Worm (Caenorhabditis elegans) whole organism, L3 larva: Measurements from ENCODE around the gene R05H5.7.

ENCODE experiments used
- R02D3.7 ChIP-seq: fragments of 150-350 bp; optimal IDR thresholded peaks from 2 replicates; lab custom pipeline; 2014; ENCODE audit warnings: missing biosample characterization, missing genetic modification characterization
- ZK546.5 ChIP-seq: sonication (generic microtip); optimal IDR thresholded peaks from 2 replicates; lab custom pipeline; 2017; ENCODE audit warnings: missing biosample characterization, missing genetic modification characterization
- aly-2 ChIP-seq: fragments of 150-350 bp; optimal IDR thresholded peaks from 2 replicates; lab custom pipeline; 2014; ENCODE audit warnings: missing biosample characterization, missing genetic modification characterization
- ama-1 ChIP-seq: fragments of 150-350 bp; optimal IDR thresholded peaks from 2 replicates; lab custom pipeline; 2018
- ceh-16 ChIP-seq: sonication (generic microtip); optimal IDR thresholded peaks from 2 replicates; lab custom pipeline; 2017; ENCODE audit warnings: missing biosample characterization, missing genetic modification characterization
- ceh-28 ChIP-seq: fragments of 150-350 bp; optimal IDR thresholded peaks from 2 replicates; lab custom pipeline; 2014; ENCODE audit warnings: missing biosample characterization, missing genetic modification reagents, missing genetic modification characterization
- ceh-82 ChIP-seq: fragments of 150-350 bp; optimal IDR thresholded peaks from 2 replicates; lab custom pipeline; 2014; ENCODE audit warnings: missing biosample characterization, missing genetic modification characterization
- ceh-9 ChIP-seq: sonication (generic microtip); optimal IDR thresholded peaks from 2 replicates; lab custom pipeline; 2018; ENCODE audit warnings: missing biosample characterization, missing genetic modification characterization
- daf-12 ChIP-seq: fragments of 150-350 bp; optimal IDR thresholded peaks from 2 replicates; lab custom pipeline; 2014; ENCODE audit warnings: missing biosample characterization, missing genetic modification reagents, missing genetic modification characterization
- egl-27 ChIP-seq: sonication (generic microtip); optimal IDR thresholded peaks from 4 replicates; lab custom pipeline; 2017; ENCODE audit warnings: missing biosample characterization, missing genetic modification reagents, missing genetic modification characterization
- egl-5 ChIP-seq: fragments of 150-350 bp; optimal IDR thresholded peaks from 2 replicates; lab custom pipeline; 2017; ENCODE audit warnings: missing biosample characterization, missing genetic modification reagents, missing genetic modification characterization, inconsistent platforms
- elt-1 ChIP-seq: fragments of 150-350 bp; optimal IDR thresholded peaks from 2 replicates; lab custom pipeline; 2014; ENCODE audit warnings: missing biosample characterization, missing genetic modification characterization
- elt-2 ChIP-seq: sonication (generic microtip); optimal IDR thresholded peaks from 2 replicates; lab custom pipeline; 2016; ENCODE audit warnings: missing genetic modification reagents, mild to moderate bottlenecking, missing genetic modification characterization, missing compliant biosample characterization
- elt-3 ChIP-seq, 3 experiments: fragments of 150-350 bp in 1 of 3; sonication (generic microtip) in 2 of 3; optimal IDR thresholded peaks; 2 replicates in 2 of 3; 4 replicates in 1 of 3; lab custom pipeline; 2014 to 2017; ENCODE audit warnings: missing biosample characterization in 3 of 3, missing genetic modification characterization in 3 of 3
- eor-1 ChIP-seq, 2 experiments: fragments of 150-350 bp; optimal IDR thresholded peaks; 2 replicates each; lab custom pipeline; 2014 to 2018; ENCODE audit warnings: missing biosample characterization in 2 of 2, missing genetic modification characterization in 2 of 2
- fkh-10 ChIP-seq: sonication (generic microtip); optimal IDR thresholded peaks from 2 replicates; lab custom pipeline; 2017; ENCODE audit warnings: missing biosample characterization, missing genetic modification reagents, missing genetic modification characterization
- fkh-2 ChIP-seq: fragments of 150-350 bp; optimal IDR thresholded peaks from 2 replicates; lab custom pipeline; 2014; ENCODE audit warnings: missing biosample characterization, missing genetic modification reagents, missing genetic modification characterization
- jun-1 ChIP-seq: fragments of 150-350 bp; optimal IDR thresholded peaks from 2 replicates; lab custom pipeline; 2014; ENCODE audit warnings: missing biosample characterization, missing genetic modification reagents, missing genetic modification characterization
- lsy-12 ChIP-seq: sonication (generic microtip); optimal IDR thresholded peaks from 2 replicates; lab custom pipeline; 2016; ENCODE audit warnings: mild to moderate bottlenecking, missing genetic modification characterization, missing compliant biosample characterization
- mdl-1 ChIP-seq: fragments of 150-350 bp; optimal IDR thresholded peaks from 2 replicates; lab custom pipeline; 2014; ENCODE audit warnings: missing biosample characterization, missing genetic modification characterization
- nfya-1 ChIP-seq: sonication (generic microtip); optimal IDR thresholded peaks from 2 replicates; lab custom pipeline; 2017; ENCODE audit warnings: missing genetic modification characterization, mild to moderate bottlenecking, missing compliant biosample characterization, antibody characterized with exemption, moderate library complexity; ENCODE audit not compliant: insufficient read depth
- nhr-11 ChIP-seq: fragments of 150-350 bp; optimal IDR thresholded peaks from 2 replicates; lab custom pipeline; 2014; ENCODE audit warnings: missing biosample characterization, missing genetic modification characterization
- nhr-12 ChIP-seq: fragments of 150-350 bp; optimal IDR thresholded peaks from 2 replicates; lab custom pipeline; 2014; ENCODE audit warnings: missing biosample characterization, missing genetic modification characterization
- nhr-23 ChIP-seq: fragments of 150-350 bp; optimal IDR thresholded peaks from 2 replicates; lab custom pipeline; 2014; ENCODE audit warnings: missing biosample characterization, missing genetic modification reagents, missing genetic modification characterization
- nhr-237 ChIP-seq: fragments of 150-350 bp; optimal IDR thresholded peaks from 2 replicates; lab custom pipeline; 2014; ENCODE audit warnings: missing biosample characterization, missing genetic modification characterization
- nhr-25 ChIP-seq: sonication (generic microtip); optimal IDR thresholded peaks from 2 replicates; lab custom pipeline; 2017; ENCODE audit warnings: missing biosample characterization, missing genetic modification characterization
- nhr-43 ChIP-seq: sonication (generic microtip); optimal IDR thresholded peaks from 2 replicates; lab custom pipeline; 2016; ENCODE audit warnings: mild to moderate bottlenecking, missing genetic modification characterization, missing compliant biosample characterization; ENCODE audit not compliant: poor library complexity, severe bottlenecking
- nhr-67 ChIP-seq: fragments of 150-350 bp; optimal IDR thresholded peaks from 2 replicates; lab custom pipeline; 2014; ENCODE audit warnings: missing biosample characterization, missing genetic modification characterization
- pha-4 ChIP-seq: fragments of 150-350 bp; optimal IDR thresholded peaks from 2 replicates; lab custom pipeline; 2014; ENCODE audit warnings: missing biosample characterization, missing genetic modification reagents, missing genetic modification characterization
- pqm-1 ChIP-seq: fragments of 150-350 bp; optimal IDR thresholded peaks from 2 replicates; lab custom pipeline; 2017; ENCODE audit warnings: missing biosample characterization, missing genetic modification characterization, inconsistent platforms
- sea-2 ChIP-seq: fragments of 150-350 bp; sonication (generic microtip); optimal IDR thresholded peaks from 4 replicates; lab custom pipeline; 2014; ENCODE audit warnings: missing biosample characterization, missing genetic modification reagents, missing genetic modification characterization
- skn-1 ChIP-seq: fragments of 150-350 bp; optimal IDR thresholded peaks from 2 replicates; lab custom pipeline; 2014; ENCODE audit warnings: missing biosample characterization, missing genetic modification characterization
- snpc-4 ChIP-seq: fragments of 150-350 bp; optimal IDR thresholded peaks from 2 replicates; lab custom pipeline; 2014; ENCODE audit warnings: missing biosample characterization, missing genetic modification characterization
- tbx-2 ChIP-seq: sonication (generic microtip); optimal IDR thresholded peaks from 2 replicates; lab custom pipeline; 2016; ENCODE audit warnings: mild to moderate bottlenecking, missing genetic modification characterization, missing compliant biosample characterization
- ztf-11 ChIP-seq: fragments of 150-350 bp; optimal IDR thresholded peaks from 2 replicates; lab custom pipeline; 2014; ENCODE audit warnings: missing biosample characterization, missing genetic modification characterization
- ztf-4 ChIP-seq: fragments of 150-350 bp; optimal IDR thresholded peaks from 2 replicates; lab custom pipeline; 2014; ENCODE audit warnings: missing biosample characterization, missing genetic modification characterization

Gene R05H5.7

DNA sequence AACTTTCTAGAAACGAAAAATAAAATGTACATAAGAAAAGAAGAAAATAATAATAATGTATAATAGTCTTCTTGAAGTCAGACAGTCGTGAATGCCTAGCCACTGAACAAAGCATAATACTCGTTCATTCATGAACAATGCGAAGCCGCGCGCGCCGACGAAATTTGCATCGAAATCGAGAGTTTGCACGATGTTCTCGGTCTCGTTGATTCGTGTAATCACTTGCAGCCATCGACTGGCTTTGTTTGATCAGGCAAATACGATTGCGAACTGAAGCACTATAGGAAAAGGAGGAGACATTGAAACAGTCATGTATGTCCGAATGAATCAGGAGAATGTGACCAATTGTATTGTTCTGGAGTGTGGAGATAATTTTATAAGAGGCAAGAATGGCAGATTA is 11.5 kb downstream of the R05H5.7 start:
- no peak for TF ChIP-seq sea-2 (GFP tag; lab: Kevin White, UChicago)
- TF ChIP-seq nhr-25 = peak; percentile 40

DNA sequence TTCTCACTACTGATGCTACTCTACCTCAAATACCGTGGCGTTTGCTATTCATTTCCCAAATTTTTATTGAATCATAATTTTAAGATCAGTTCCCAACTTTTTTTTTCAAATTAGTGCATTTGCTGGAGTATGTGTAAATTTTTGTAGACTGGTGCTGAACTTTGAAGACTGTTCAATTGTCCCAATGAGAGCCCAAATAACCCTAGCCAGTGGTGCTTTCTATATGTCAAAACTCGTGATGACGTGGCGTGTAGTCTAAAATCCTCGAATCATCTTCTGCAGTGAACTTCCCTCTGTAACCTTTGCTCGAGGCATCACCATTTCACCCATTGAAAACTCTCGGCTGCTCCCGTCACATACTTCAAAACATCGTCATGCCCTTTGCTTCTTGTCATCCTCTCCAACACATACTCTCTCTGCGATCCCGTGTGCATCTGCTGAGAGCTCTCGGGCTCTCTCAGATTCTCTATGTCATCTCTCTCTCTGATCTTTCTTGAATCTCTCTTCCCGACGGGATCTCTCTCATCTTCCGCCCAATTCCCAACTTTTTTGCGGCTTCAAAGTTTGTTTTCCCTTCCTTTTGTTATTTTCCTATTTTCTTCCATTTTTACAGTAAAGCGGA is 12.2 kb downstream of the R05H5.7 start:
- TF ChIP-seq fkh-10 (GFP tag; lab: Kevin White, UChicago) = no peak
- TF ChIP-seq ceh-9 (tag; lab: Kevin White, UChicago) = no peak
- peak; percentile 43 for TF ChIP-seq nhr-11 (tag; lab: Kevin White, UChicago)
- peak; percentile 35 for TF ChIP-seq pha-4 (tag; lab: Kevin White, UChicago)

DNA sequence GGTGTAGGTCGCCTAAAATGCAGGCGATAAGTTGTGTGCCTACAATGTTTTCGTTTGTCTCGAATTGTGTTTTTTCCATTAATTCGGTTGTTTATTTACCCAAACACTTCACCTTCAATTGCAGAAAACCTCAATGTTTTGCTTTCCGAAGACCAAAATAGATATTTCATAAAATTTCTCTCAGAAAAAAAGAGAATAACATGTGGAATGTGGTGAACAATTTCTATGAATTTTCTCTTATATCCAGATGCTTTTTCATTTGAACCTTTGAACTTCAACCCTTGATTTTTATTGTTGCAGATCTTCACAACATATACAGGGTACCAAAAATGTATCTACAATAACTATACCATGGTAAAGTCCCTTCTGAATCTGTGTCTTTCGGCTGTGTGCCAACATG is 14.1 kb downstream of the R05H5.7 start, which contains the start of gene T01E8.1:
TSS of gene T01E8.1 (plus strand) at position 301 of the 400 bp plus-strand sequence.
- TF ChIP-seq nfya-1 (tag; lab: Kevin White, UChicago) (no peak), eor-1 (tag; optimal IDR thresholded peaks at IDR 0.05; lab: Kevin White, UChicago) (no peak), elt-3 (tag; optimal IDR thresholded peaks at IDR 0.05; lab: Kevin White, UChicago) (no peak), sea-2 (GFP tag; lab: Kevin White, UChicago) (no peak)

DNA sequence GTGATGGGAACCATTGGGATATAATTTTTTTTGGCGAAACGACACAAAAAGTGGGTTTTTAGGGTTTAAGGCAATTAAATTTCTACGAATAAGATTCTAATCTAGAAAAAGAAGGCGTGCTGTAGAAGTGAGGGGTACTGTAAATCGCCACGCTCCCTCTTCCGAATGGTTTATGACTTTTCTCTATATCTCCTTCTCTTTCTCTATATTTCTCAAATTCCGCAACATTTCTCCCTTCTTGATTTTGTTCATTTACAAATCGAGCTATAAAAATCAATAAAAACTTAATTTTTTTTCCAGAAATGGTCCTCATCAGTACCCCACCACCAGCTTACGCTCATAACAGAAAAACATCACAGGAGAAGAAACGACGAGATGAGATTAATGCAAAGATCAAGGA is 25.9 kb downstream of the R05H5.7 start, which contains the start of gene ref-1:
TSS of gene ref-1 (plus strand) at position 301 of the 400 bp plus-strand sequence.
- TF ChIP-seq ama-1 (lab: Kevin White, UChicago) (no peak), skn-1 (tag; lab: Kevin White, UChicago) (no peak), ceh-9 (tag; lab: Kevin White, UChicago) (no peak), nfya-1 (tag; lab: Kevin White, UChicago) (no peak), nhr-237 (tag; lab: Kevin White, UChicago) (no peak), nhr-67 (tag; lab: Kevin White, UChicago) (no peak)
- TF ChIP-seq, all 47 proteins: peak for 0

DNA sequence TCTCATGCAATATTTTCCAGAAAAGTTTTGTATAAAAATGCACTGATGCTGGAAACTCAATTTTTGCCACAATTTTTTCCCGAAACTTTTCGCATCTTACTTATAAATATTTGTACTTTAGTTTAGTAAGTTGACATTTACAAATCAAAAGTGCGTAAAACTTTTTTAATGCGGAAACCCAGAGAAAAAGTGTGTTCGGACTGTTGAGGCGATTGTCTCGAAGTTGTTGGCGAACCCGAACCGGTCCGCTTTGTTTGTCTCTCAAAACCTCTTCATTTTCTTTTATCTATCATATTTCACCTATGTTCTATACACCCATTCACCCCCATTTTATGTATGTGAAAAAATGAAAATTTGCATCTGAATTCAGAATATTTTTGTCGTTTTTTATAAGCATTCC is 28.3 kb downstream of the R05H5.7 start:
- peak; percentile 64 for TF ChIP-seq nhr-25
- no peak for TF ChIP-seq ZK546.5 (tag; lab: Kevin White, UChicago)
- no peak for TF ChIP-seq aly-2
- TF ChIP-seq elt-3 (tag; optimal IDR thresholded peaks at IDR 0.05; lab: Kevin White, UChicago) = no peak
- no peak for TF ChIP-seq ceh-28 (tag; lab: Kevin White, UChicago)
- TF ChIP-seq eor-1 (tag; optimal IDR thresholded peaks at IDR 0.05; lab: Kevin White, UChicago) = no peak
- TF ChIP-seq lsy-12 (tag; lab: Kevin White, UChicago) = no peak
- no peak for TF ChIP-seq daf-12 (tag; lab: Kevin White, UChicago)
- no peak for TF ChIP-seq pqm-1 (tag; lab: Kevin White, UChicago)
- TF ChIP-seq nhr-43 (tag; lab: Kevin White, UChicago) = peak; percentile 3
- TF ChIP-seq pha-4 (tag; lab: Kevin White, UChicago) = peak; percentile 62
- peak; percentile 43 for TF ChIP-seq nhr-23 (tag; lab: Kevin White, UChicago)
- no peak for TF ChIP-seq jun-1 (tag; lab: Kevin White, UChicago)
- no peak for TF ChIP-seq fkh-2 (tag; lab: Kevin White, UChicago)
- TF ChIP-seq snpc-4 = no peak
- TF ChIP-seq, all 47 proteins: peak for 4

DNA sequence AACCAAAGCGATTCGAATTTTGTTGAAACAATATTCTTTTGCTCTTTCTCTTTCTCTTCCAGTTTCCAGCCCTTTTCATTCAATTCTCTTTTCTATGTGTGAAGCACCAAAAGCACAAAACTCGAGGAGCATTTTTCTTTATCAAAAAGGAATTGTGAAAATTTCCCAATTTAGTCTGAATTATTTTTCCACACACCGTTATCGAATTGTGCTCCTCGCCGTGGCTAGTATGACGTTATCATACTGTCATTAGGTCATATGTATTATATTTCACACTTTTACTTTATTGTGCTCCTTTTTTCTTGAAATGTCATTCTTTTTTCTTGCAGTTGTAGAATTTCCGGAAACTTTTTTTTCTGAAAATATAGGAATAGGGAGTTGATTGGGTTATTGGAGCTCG is 29.3 kb downstream of the R05H5.7 start:
- TF ChIP-seq daf-12 (tag; lab: Kevin White, UChicago) = no peak
- no peak for TF ChIP-seq nhr-11 (tag; lab: Kevin White, UChicago)
- no peak for TF ChIP-seq ceh-82
- TF ChIP-seq elt-2 (tag; lab: Kevin White, UChicago) = peak; percentile 83
- no peak for TF ChIP-seq egl-5 (tag; lab: Kevin White, UChicago)
- TF ChIP-seq ceh-9 (tag; lab: Kevin White, UChicago) = no peak
- no peak for TF ChIP-seq lsy-12 (tag; lab: Kevin White, UChicago)
- no peak for TF ChIP-seq elt-1 (tag; lab: Kevin White, UChicago)
- no peak for TF ChIP-seq ztf-4 (tag; lab: Kevin White, UChicago)
- no peak for TF ChIP-seq ZK546.5 (tag; lab: Kevin White, UChicago)
- TF ChIP-seq ztf-11 (tag; lab: Kevin White, UChicago) = no peak
- TF ChIP-seq tbx-2 (tag; lab: Kevin White, UChicago) = no peak
- TF ChIP-seq pqm-1 (tag; lab: Kevin White, UChicago) = peak; percentile 76
- TF ChIP-seq ceh-28 (tag; lab: Kevin White, UChicago) = no peak
- TF ChIP-seq R02D3.7 (tag; lab: Kevin White, UChicago) = no peak
- no peak for TF ChIP-seq eor-1 (tag; optimal IDR thresholded peaks at IDR 0.05; lab: Kevin White, UChicago)
- no peak for TF ChIP-seq ceh-16 (tag; lab: Kevin White, UChicago)
- no peak for TF ChIP-seq aly-2
- TF ChIP-seq pha-4 (tag; lab: Kevin White, UChicago) = peak; percentile 35
- TF ChIP-seq mdl-1 = no peak
- no peak for TF ChIP-seq nhr-43 (tag; lab: Kevin White, UChicago)
- no peak for TF ChIP-seq egl-27 (tag; lab: Kevin White, UChicago)
- no peak for TF ChIP-seq nhr-12 (tag; lab: Kevin White, UChicago)
- no peak for TF ChIP-seq snpc-4
- no peak for TF ChIP-seq ama-1 (lab: Kevin White, UChicago)
